Worm (Caenorhabditis elegans): Measurements from ENCODE around the gene osm-12.
A peak's percentile ranks its signal among the peaks of the same experiment; 100 is the strongest.

The osm-12 gene

ce11 chrIII:12250114-12250792 is 47.9 kb upstream of the osm-12 start, which contains the start of the genes tim-1 and Y75B8A.23 (continued):
- TF ChIP-seq hmg-20 (GFP tag; IDR thresholded peaks at IDR 0.05) (peak; percentile 82), hlh-26 (GFP tag; conservative IDR thresholded peaks at IDR 0.05) (no peak), tlf-1 (GFP tag; optimal IDR thresholded peaks at IDR 0.05) (peak; percentile 95), ztf-25 (GFP tag; IDR thresholded peaks at IDR 0.05) (no peak), chd-7 (tag; optimal IDR thresholded peaks at IDR 0.05) (peak; percentile 78)

ce11 chrIII:12247329-12247728 is 45.0 kb upstream of the osm-12 start:
- TF ChIP-seq F39B2.1 (GFP tag; IDR thresholded peaks at IDR 0.05) (no peak), egl-18 (GFP tag; IDR thresholded peaks at IDR 0.05) (no peak), C17E4.6 (GFP tag; IDR thresholded peaks at IDR 0.05) (no peak), fkh-3 (tag; optimal IDR thresholded peaks at IDR 0.05) (no peak), nhr-120 (GFP tag; IDR thresholded peaks at IDR 0.05) (no peak), attf-3 (GFP tag; conservative IDR thresholded peaks at IDR 0.05) (no peak), F55B11.4 (tag; optimal IDR thresholded peaks at IDR 0.05; ENCODE audit: borderline replicate concordance, insufficient read depth) (no peak), unc-130 (GFP tag; optimal IDR thresholded peaks at IDR 0.05) (no peak)

ce11 chrIII:12245570-12245969 is 43.2 kb upstream of the osm-12 start:
- no peak for TF ChIP-seq nfya-1 (tag; optimal IDR thresholded peaks at IDR 0.05; ENCODE audit: borderline replicate concordance, insufficient read depth)
- TF ChIP-seq dox-1 (GFP tag; IDR thresholded peaks at IDR 0.05) = 0 out of 2 replicates have a peak, but pooled peaks have one; percentile 9
- TF ChIP-seq lag-1 (GFP tag; IDR thresholded peaks at IDR 0.05) = no peak
- peak; percentile 92 for TF ChIP-seq zfh-2 (GFP tag; conservative IDR thresholded peaks at IDR 0.05)
- TF ChIP-seq F23B12.7 (tag; optimal IDR thresholded peaks at IDR 0.05; ENCODE audit: insufficient read depth) = no peak
- peak; percentile 88; the same call in 1 of the 2 replicates for TF ChIP-seq egrh-3 (GFP tag; IDR thresholded peaks at IDR 0.05)

ce11 chrIII:12235914-12236313 is 33.6 kb upstream of the osm-12 start, which contains the start of the genes grl-15 and fbxa-89:
TSS of gene grl-15 (minus strand) at chrIII:12236014.
TSS of gene fbxa-89 (plus strand) at chrIII:12236184.
- TF ChIP-seq fkh-3 (tag; optimal IDR thresholded peaks at IDR 0.05) (no peak), nfyb-1 (GFP tag; IDR thresholded peaks at IDR 0.05) (no peak), pha-4 (tag; optimal IDR thresholded peaks at IDR 0.05) (no peak), nhr-80 (tag; optimal IDR thresholded peaks at IDR 0.05) (peak; percentile 29), Y53G8AR.9 (GFP tag; conservative IDR thresholded peaks at IDR 0.05) (no peak)

- TF ChIP-seq sdz-38 (tag; optimal IDR thresholded peaks at IDR 0.05) (no peak), nhr-80 (tag; optimal IDR thresholded peaks at IDR 0.05) (no peak), madf-3 (GFP tag; IDR thresholded peaks at IDR 0.05) (no peak), ZK185.1 (tag; optimal IDR thresholded peaks at IDR 0.05; ENCODE audit: poor library complexity, severe bottlenecking) (no peak), mxl-1 (tag; optimal IDR thresholded peaks at IDR 0.05) (no peak), sptf-2 (GFP tag; optimal IDR thresholded peaks at IDR 0.05) (no peak), zfh-2 (GFP tag; conservative IDR thresholded peaks at IDR 0.05) (no peak), ekl-4 (GFP tag; IDR thresholded peaks at IDR 0.05) (no peak), B0035.1 (tag; optimal IDR thresholded peaks at IDR 0.05) (no peak), dpff-1 (tag; optimal IDR thresholded peaks at IDR 0.05) (no peak), ztf-6 (GFP tag; IDR thresholded peaks at IDR 0.05) (no peak), lag-1 (GFP tag; IDR thresholded peaks at IDR 0.05) (no peak), aptf-2 (GFP tag; conservative IDR thresholded peaks at IDR 0.05) (no peak), snpc-3.4 (tag; optimal IDR thresholded peaks at IDR 0.05) (no peak), lin-26 (GFP tag; IDR thresholded peaks at IDR 0.05) (no peak), Y56A3A.18 (GFP tag; IDR thresholded peaks at IDR 0.05) (no peak), athp-1 (tag; optimal IDR thresholded peaks at IDR 0.05) (no peak)
Measured at ce11 chrIII:12235359-12235758, 33.0 kb upstream of the osm-12 start.
